Fruit fly (Drosophila melanogaster) whole organism, adult: ENCODE results near the gene CarT.

ENCODE experiments used
- CG11617 ChIP-seq: fragments of 200-800 bp; sonication (Bioruptor generic); optimal IDR thresholded peaks from 2 replicates; lab custom pipeline; 2017; ENCODE audit warnings: mild to moderate bottlenecking, missing biosample characterization, missing genetic modification reagents, missing genetic modification characterization
- CG14711 ChIP-seq: fragments of 200-800 bp; sonication (Bioruptor generic); optimal IDR thresholded peaks from 2 replicates; lab custom pipeline; 2018; ENCODE audit warnings: missing biosample characterization, mild to moderate bottlenecking, missing genetic modification characterization, moderate library complexity
- CG5204 ChIP-seq: fragments of 200-800 bp; sonication (Bioruptor generic); optimal IDR thresholded peaks from 2 replicates; lab custom pipeline; 2016; ENCODE audit warnings: missing biosample characterization, missing genetic modification characterization
- CG7045 ChIP-seq: fragments of 200-800 bp; sonication (Bioruptor generic); optimal IDR thresholded peaks from 2 replicates; lab custom pipeline; 2017; ENCODE audit warnings: missing biosample characterization, mild to moderate bottlenecking, missing genetic modification characterization
- Crg-1 ChIP-seq: fragments of 200-800 bp; sonication (Bioruptor generic); optimal IDR thresholded peaks from 2 replicates; lab custom pipeline; 2016; ENCODE audit warnings: missing biosample characterization, missing genetic modification characterization
- Hr96 ChIP-seq: fragments of 200-800 bp; sonication (Bioruptor generic); optimal IDR thresholded peaks from 2 replicates; lab custom pipeline; 2016; ENCODE audit warnings: missing biosample characterization, missing genetic modification characterization
- cic ChIP-seq: fragments of 200-800 bp; sonication (Bioruptor generic); optimal IDR thresholded peaks from 2 replicates; lab custom pipeline; 2017; ENCODE audit warnings: missing biosample characterization, mild to moderate bottlenecking, missing genetic modification characterization, moderate library complexity
- pad ChIP-seq: fragments of 200-800 bp; sonication (Bioruptor generic); optimal IDR thresholded peaks from 3 replicates; lab custom pipeline; 2017; ENCODE audit warnings: missing biosample characterization, missing genetic modification characterization, mild to moderate bottlenecking, moderate library complexity, missing genetic modification reagents

- TF ChIP-seq Crg-1 (no peak), CG5204 (GFP tag; lab: Kevin White, UChicago) (no peak), cic (GFP tag; lab: Kevin White, UChicago) (no peak), CG11617 (GFP tag; lab: Kevin White, UChicago) (no peak), CG14711 (tag; lab: Kevin White, UChicago) (no peak), pad (GFP tag; lab: Kevin White, UChicago) (no peak), CG7045 (GFP tag; lab: Kevin White, UChicago) (no peak), Hr96 (no peak)
Measured at dm6 chr2L:20730182-20730581, at the start of gene CarT.
